Fruit fly (Drosophila melanogaster) whole organism, adult: ENCODE results near the gene CG11977.
A peak's percentile ranks its signal among the peaks of the same experiment; 100 is the strongest.

Experiments used
- CG12768 ChIP-seq: fragments of 200-800 bp; sonication (Bioruptor generic); optimal IDR thresholded peaks from 2 replicates; lab custom pipeline; 2017; ENCODE audit warnings: missing biosample characterization, missing genetic modification characterization, mild to moderate bottlenecking, moderate library complexity, missing genetic modification reagents
- CG14711 ChIP-seq: fragments of 200-800 bp; sonication (Bioruptor generic); optimal IDR thresholded peaks from 2 replicates; lab custom pipeline; 2018; ENCODE audit warnings: missing biosample characterization, mild to moderate bottlenecking, missing genetic modification characterization, moderate library complexity
- CG1620 ChIP-seq: fragments of 200-800 bp; sonication (Bioruptor generic); optimal IDR thresholded peaks from 2 replicates; lab custom pipeline; 2016; ENCODE audit warnings: missing biosample characterization, missing genetic modification characterization
- CG33017 ChIP-seq: fragments of 200-800 bp; sonication (Bioruptor generic); optimal IDR thresholded peaks from 2 replicates; lab custom pipeline; 2018; ENCODE audit warnings: missing biosample characterization, mild to moderate bottlenecking, missing genetic modification characterization, moderate library complexity
- CG7045 ChIP-seq: fragments of 200-800 bp; sonication (Bioruptor generic); optimal IDR thresholded peaks from 2 replicates; lab custom pipeline; 2017; ENCODE audit warnings: missing biosample characterization, mild to moderate bottlenecking, missing genetic modification characterization
- Clk ChIP-seq: fragments of 200-800 bp; sonication (Bioruptor generic); optimal IDR thresholded peaks from 2 replicates; lab custom pipeline; 2017; ENCODE audit warnings: missing biosample characterization, missing genetic modification characterization
- Hr96 ChIP-seq: fragments of 200-800 bp; sonication (Bioruptor generic); optimal IDR thresholded peaks from 2 replicates; lab custom pipeline; 2016; ENCODE audit warnings: missing biosample characterization, missing genetic modification characterization
- Mnt ChIP-seq: fragments of 200-800 bp; sonication (Bioruptor generic); optimal IDR thresholded peaks from 2 replicates; lab custom pipeline; 2016; ENCODE audit warnings: missing biosample characterization, mild to moderate bottlenecking, missing genetic modification characterization
- cic ChIP-seq: fragments of 200-800 bp; sonication (Bioruptor generic); optimal IDR thresholded peaks from 2 replicates; lab custom pipeline; 2017; ENCODE audit warnings: missing biosample characterization, mild to moderate bottlenecking, missing genetic modification characterization, moderate library complexity
- ovo ChIP-seq: fragments of 200-800 bp; sonication (Bioruptor generic); optimal IDR thresholded peaks from 2 replicates; lab custom pipeline; 2016; ENCODE audit warnings: missing biosample characterization, missing genetic modification characterization

DNA sequence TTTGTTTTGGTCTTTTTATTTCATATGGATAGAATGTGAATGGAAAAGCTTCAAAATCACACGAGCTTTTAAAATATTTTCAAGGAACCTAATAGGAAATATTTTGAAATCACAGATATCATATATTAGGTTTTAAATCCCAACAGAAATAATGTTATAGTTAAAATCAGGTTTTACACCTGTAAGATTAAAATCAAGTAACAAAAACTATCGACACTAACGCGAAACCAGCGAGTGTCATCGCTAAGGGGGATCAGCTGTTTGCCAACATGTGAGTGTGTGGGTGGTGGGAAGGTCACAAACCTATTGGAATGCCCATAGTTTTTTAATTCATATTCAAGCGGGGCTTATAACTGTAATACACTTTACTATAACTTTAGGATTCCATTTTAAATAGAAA lies 41.2 kb downstream of the CG11977 start, which contains the start of gene hyx:
- TF ChIP-seq CG12768 (GFP tag; lab: Kevin White, UChicago) (peak; percentile 31), ovo (GFP tag; lab: Kevin White, UChicago) (no peak), CG7045 (GFP tag; lab: Kevin White, UChicago) (no peak), Clk (no peak), Mnt (GFP tag; lab: Kevin White, UChicago) (peak; percentile 60), CG14711 (tag; lab: Kevin White, UChicago) (peak; percentile 21), cic (GFP tag; lab: Kevin White, UChicago) (peak; percentile 59), Hr96 (GFP tag; lab: Kevin White, UChicago) (no peak), CG33017 (tag; lab: Kevin White, UChicago) (peak; percentile 14), CG1620 (peak; percentile 32)
